Worm (Caenorhabditis elegans) whole organism, late embryonic: ENCODE results near the gene C54F6.5.

Experiments used
- F13H6.1 ChIP-seq: sonication (generic microtip); optimal IDR thresholded peaks from 2 replicates; lab custom pipeline; 2016; ENCODE audit warnings: missing genetic modification characterization, missing compliant biosample characterization
- ama-1 ChIP-seq: fragments of 150-350 bp; optimal IDR thresholded peaks from 2 replicates; lab custom pipeline; 2014
- pax-1 ChIP-seq: fragments of 150-350 bp; optimal IDR thresholded peaks from 2 replicates; lab custom pipeline; 2014; ENCODE audit warnings: missing biosample characterization, missing genetic modification characterization
- pha-4 ChIP-seq: fragments of 150-350 bp; optimal IDR thresholded peaks from 2 replicates; lab custom pipeline; 2018; ENCODE audit warnings: missing biosample characterization, missing genetic modification reagents, missing genetic modification characterization
- pqm-1 ChIP-seq: sonication (generic microtip); optimal IDR thresholded peaks from 2 replicates; lab custom pipeline; 2016; ENCODE audit warnings: missing genetic modification characterization, missing compliant biosample characterization
- tbx-2 ChIP-seq: sonication (generic microtip); optimal IDR thresholded peaks from 2 replicates; lab custom pipeline; 2016; ENCODE audit warnings: missing genetic modification characterization, missing compliant biosample characterization

- no peak for TF ChIP-seq pax-1 (tag; lab: Kevin White, UChicago)
- no peak for TF ChIP-seq tbx-2
- TF ChIP-seq ama-1 (lab: Kevin White, UChicago) = no peak
- TF ChIP-seq pqm-1 (tag; lab: Kevin White, UChicago) = no peak
- no peak for TF ChIP-seq pha-4 (tag; lab: Kevin White, UChicago)
- TF ChIP-seq F13H6.1 (tag; lab: Kevin White, UChicago) = no peak
Measured at ce11 chrV:7508566-7509044, 20.3 kb upstream of the C54F6.5 start, which contains the start of the genes str-31 and nhr-172.
